Fruit fly (Drosophila melanogaster) whole organism, prepupa: ENCODE results near the gene udt.

Experiments used
- Blimp-1 ChIP-seq: fragments of 200-800 bp; sonication (Bioruptor generic); optimal IDR thresholded peaks from 3 replicates; lab custom pipeline; 2017; ENCODE audit warnings: missing biosample characterization, missing genetic modification characterization, mild to moderate bottlenecking, moderate library complexity, missing genetic modification reagents
- CG10631 ChIP-seq: fragments of 200-800 bp; sonication (Bioruptor generic); optimal IDR thresholded peaks from 2 replicates; lab custom pipeline; 2016; ENCODE audit warnings: missing biosample characterization, missing genetic modification characterization
- CG10669 ChIP-seq: fragments of 200-800 bp; sonication (Bioruptor generic); optimal IDR thresholded peaks from 3 replicates; lab custom pipeline; 2018; ENCODE audit warnings: missing biosample characterization, mild to moderate bottlenecking, missing genetic modification characterization, moderate library complexity
- CG11294 ChIP-seq: fragments of 200-800 bp; sonication (Bioruptor generic); IDR thresholded peaks from 2 replicates; pipeline ENCODE4 v1.3.6; 2022; ENCODE audit warnings: missing biosample characterization, missing genetic modification characterization
- CG11762 ChIP-seq: fragments of 200-800 bp; sonication (Bioruptor generic); optimal IDR thresholded peaks from 3 replicates; lab custom pipeline; 2016; ENCODE audit warnings: missing biosample characterization, missing genetic modification characterization; ENCODE audit not compliant: insufficient read depth
- CG1621 ChIP-seq: fragments of 200-800 bp; sonication (Bioruptor generic); optimal IDR thresholded peaks from 3 replicates; lab custom pipeline; 2018; ENCODE audit warnings: missing biosample characterization, mild to moderate bottlenecking, missing genetic modification characterization
- CG16779 ChIP-seq: fragments of 200-800 bp; sonication (Bioruptor generic); optimal IDR thresholded peaks from 3 replicates; lab custom pipeline; 2017; ENCODE audit warnings: missing biosample characterization, mild to moderate bottlenecking, missing genetic modification characterization
- CG3032 ChIP-seq: fragments of 200-800 bp; optimal IDR thresholded peaks from 2 replicates; lab custom pipeline; 2019; ENCODE audit warnings: missing biosample characterization, mild to moderate bottlenecking, missing genetic modification characterization, moderate library complexity
- CG31627 ChIP-seq: fragments of 200-800 bp; sonication (Bioruptor generic); optimal IDR thresholded peaks from 3 replicates; lab custom pipeline; 2016; ENCODE audit warnings: missing biosample characterization, missing genetic modification characterization
- CG3919 ChIP-seq: fragments of 200-800 bp; sonication (Bioruptor generic); optimal IDR thresholded peaks from 3 replicates; lab custom pipeline; 2016; ENCODE audit warnings: missing biosample characterization, missing genetic modification characterization
- CG4318 ChIP-seq: fragments of 200-800 bp; sonication (Bioruptor generic); optimal IDR thresholded peaks from 3 replicates; lab custom pipeline; 2017; ENCODE audit warnings: missing biosample characterization, mild to moderate bottlenecking, missing genetic modification characterization
- CG6163 ChIP-seq: fragments of 200-800 bp; sonication (Bioruptor generic); IDR thresholded peaks from 3 replicates; pipeline ENCODE4 v1.3.6; 2022; ENCODE audit warnings: missing biosample characterization, missing genetic modification characterization
- CG6276 ChIP-seq: fragments of 200-800 bp; sonication (Bioruptor generic); optimal IDR thresholded peaks from 2 replicates; lab custom pipeline; 2017; ENCODE audit warnings: missing biosample characterization, mild to moderate bottlenecking, missing genetic modification characterization
- CG6792 ChIP-seq: fragments of 200-800 bp; sonication (Bioruptor generic); optimal IDR thresholded peaks from 3 replicates; lab custom pipeline; 2016; ENCODE audit warnings: missing biosample characterization, missing genetic modification characterization
- CG6854 ChIP-seq: fragments of 200-800 bp; sonication (Bioruptor generic); optimal IDR thresholded peaks from 2 replicates; lab custom pipeline; 2017; ENCODE audit warnings: missing biosample characterization, mild to moderate bottlenecking, missing genetic modification characterization
- CG8119 ChIP-seq: fragments of 200-800 bp; sonication (Bioruptor generic); IDR thresholded peaks from 3 replicates; pipeline ENCODE4 v1.3.6; 2022; ENCODE audit warnings: missing biosample characterization, missing genetic modification characterization
- CG8319 ChIP-seq: fragments of 200-800 bp; sonication (Bioruptor generic); optimal IDR thresholded peaks from 3 replicates; lab custom pipeline; 2016; ENCODE audit warnings: missing biosample characterization, missing genetic modification characterization
- CG8632 ChIP-seq: fragments of 200-800 bp; sonication (Bioruptor generic); optimal IDR thresholded peaks from 3 replicates; lab custom pipeline; 2016; ENCODE audit warnings: missing biosample characterization, missing genetic modification characterization
- Eip75B ChIP-seq: fragments of 200-800 bp; sonication (Bioruptor generic); optimal IDR thresholded peaks from 3 replicates; lab custom pipeline; 2016; ENCODE audit warnings: missing biosample characterization, missing genetic modification characterization
- Eip78C ChIP-seq: fragments of 200-800 bp; sonication (Bioruptor generic); peaks from one replicate; lab custom pipeline; 2016; ENCODE audit warnings: missing biosample characterization, missing genetic modification characterization
- Hr38 ChIP-seq: sonication (Bioruptor generic); optimal IDR thresholded peaks from 2 replicates; lab custom pipeline; 2016; ENCODE audit warnings: missing biosample characterization, missing genetic modification characterization
- Hr39 ChIP-seq: fragments of 200-800 bp; sonication (Bioruptor generic); optimal IDR thresholded peaks from 2 replicates; lab custom pipeline; 2016; ENCODE audit warnings: missing biosample characterization, missing genetic modification characterization
- Hr4 ChIP-seq: fragments of 200-800 bp; sonication (Bioruptor generic); optimal IDR thresholded peaks from 3 replicates; lab custom pipeline; 2016; ENCODE audit warnings: missing biosample characterization, missing genetic modification characterization
- Lpt ChIP-seq: fragments of 200-800 bp; sonication (Bioruptor generic); optimal IDR thresholded peaks from 3 replicates; lab custom pipeline; 2016; ENCODE audit warnings: missing biosample characterization, missing genetic modification characterization
- Met ChIP-seq: fragments of 200-800 bp; sonication (Bioruptor generic); optimal IDR thresholded peaks from 3 replicates; lab custom pipeline; 2016; ENCODE audit warnings: missing biosample characterization, missing genetic modification characterization
- Smox ChIP-seq: fragments of 200-800 bp; sonication (Bioruptor generic); optimal IDR thresholded peaks from 3 replicates; lab custom pipeline; 2016; ENCODE audit warnings: missing biosample characterization, missing genetic modification characterization
- Sox102F ChIP-seq: fragments of 200-800 bp; sonication (Bioruptor generic); optimal IDR thresholded peaks from 2 replicates; lab custom pipeline; 2016; ENCODE audit warnings: missing biosample characterization, mild to moderate bottlenecking, missing genetic modification characterization
- Sox15 ChIP-seq: fragments of 200-800 bp; sonication (Bioruptor generic); optimal IDR thresholded peaks from 3 replicates; lab custom pipeline; 2016; ENCODE audit warnings: missing biosample characterization, missing genetic modification characterization
- achi ChIP-seq: fragments of 200-800 bp; sonication (Bioruptor generic); optimal IDR thresholded peaks from 3 replicates; lab custom pipeline; 2016; ENCODE audit warnings: missing biosample characterization, missing genetic modification characterization
- acj6 ChIP-seq: fragments of 200-800 bp; sonication (Bioruptor generic); optimal IDR thresholded peaks from 3 replicates; lab custom pipeline; 2016; ENCODE audit warnings: missing biosample characterization, missing genetic modification characterization
- dac ChIP-seq: fragments of 200-800 bp; sonication (Bioruptor generic); optimal IDR thresholded peaks from 2 replicates; lab custom pipeline; 2017; ENCODE audit warnings: missing biosample characterization, mild to moderate bottlenecking, missing genetic modification characterization
- dsx ChIP-seq: fragments of 200-800 bp; optimal IDR thresholded peaks from 3 replicates; lab custom pipeline; 2019; ENCODE audit warnings: missing biosample characterization, mild to moderate bottlenecking, missing genetic modification characterization, moderate library complexity; ENCODE audit not compliant: poor library complexity, severe bottlenecking
- eg ChIP-seq: fragments of 200-800 bp; sonication (Bioruptor generic); IDR thresholded peaks from 3 replicates; pipeline ENCODE4 v1.3.6; 2022; ENCODE audit warnings: missing biosample characterization, missing genetic modification characterization
- esn ChIP-seq: fragments of 200-800 bp; sonication (Bioruptor generic); optimal IDR thresholded peaks from 2 replicates; lab custom pipeline; 2016; ENCODE audit warnings: missing biosample characterization, mild to moderate bottlenecking, missing genetic modification characterization, moderate library complexity
- fd59A ChIP-seq: fragments of 200-800 bp; sonication (Bioruptor generic); optimal IDR thresholded peaks from 2 replicates; lab custom pipeline; 2017; ENCODE audit warnings: missing biosample characterization, mild to moderate bottlenecking, missing genetic modification characterization, missing genetic modification reagents
- fd85E ChIP-seq: fragments of 200-800 bp; sonication (Bioruptor generic); optimal IDR thresholded peaks from 3 replicates; lab custom pipeline; 2016; ENCODE audit warnings: missing biosample characterization, missing genetic modification characterization
- fkh ChIP-seq: fragments of 200-800 bp; sonication (Bioruptor generic); optimal IDR thresholded peaks from 3 replicates; lab custom pipeline; 2017; ENCODE audit warnings: missing biosample characterization, mild to moderate bottlenecking, missing genetic modification characterization, moderate library complexity
- lz ChIP-seq: fragments of 200-800 bp; sonication (Bioruptor generic); optimal IDR thresholded peaks from 3 replicates; lab custom pipeline; 2016; ENCODE audit warnings: missing biosample characterization, missing genetic modification characterization
- net ChIP-seq: fragments of 200-800 bp; sonication (Bioruptor generic); optimal IDR thresholded peaks from 3 replicates; lab custom pipeline; 2016; ENCODE audit warnings: missing biosample characterization, missing genetic modification characterization
- pdm3 ChIP-seq: fragments of 200-800 bp; sonication (Bioruptor generic); optimal IDR thresholded peaks from 3 replicates; lab custom pipeline; 2016; ENCODE audit warnings: missing biosample characterization, missing genetic modification characterization
- salr ChIP-seq, 2 experiments: fragments of 200-800 bp; sonication (Bioruptor generic); optimal IDR thresholded peaks; 3 replicates each; lab custom pipeline; 2016 to 2018; ENCODE audit warnings: missing biosample characterization in 2 of 2, missing genetic modification characterization in 2 of 2, mild to moderate bottlenecking in 1 of 2
- ss ChIP-seq, 2 experiments: fragments of 200-800 bp; sonication (Bioruptor generic); optimal IDR thresholded peaks; 2 replicates in 1 of 2; 3 replicates in 1 of 2; lab custom pipeline; 2017 to 2018; ENCODE audit warnings: mild to moderate bottlenecking in 2 of 2, missing biosample characterization in 2 of 2, missing genetic modification characterization in 2 of 2, moderate library complexity in 1 of 2
- svp ChIP-seq: fragments of 200-800 bp; sonication (Bioruptor generic); peaks from one replicate; lab custom pipeline; 2016; ENCODE audit warnings: missing biosample characterization, missing genetic modification characterization
- topi ChIP-seq: fragments of 200-800 bp; sonication (Bioruptor generic); optimal IDR thresholded peaks from 3 replicates; lab custom pipeline; 2016; ENCODE audit warnings: missing biosample characterization, missing genetic modification characterization
- vri ChIP-seq: fragments of 200-800 bp; sonication (Bioruptor generic); optimal IDR thresholded peaks from 3 replicates; lab custom pipeline; 2016; ENCODE audit warnings: missing biosample characterization, mild to moderate bottlenecking, missing genetic modification characterization

The udt gene

dm6 chr3R:23763015-23763414 is at the start of gene udt:
udt (minus strand) TSS chr3R:23763263.
- TF ChIP-seq CG6163 (GFP tag; lab: Robert Waterston, UW) = peak; percentile 24; the same call in 2 of the 3 replicates
- peak; percentile 17 for TF ChIP-seq CG3919
- peak; percentile 33 for TF ChIP-seq svp (GFP tag; lab: Kevin White, UChicago)
- no peak for TF ChIP-seq CG16779 (tag; lab: Kevin White, UChicago)
- no peak for TF ChIP-seq dac (GFP tag; lab: Kevin White, UChicago)
- no peak for TF ChIP-seq CG8632
- peak; percentile 18 for TF ChIP-seq vri (GFP tag; lab: Kevin White, UChicago)

DNA sequence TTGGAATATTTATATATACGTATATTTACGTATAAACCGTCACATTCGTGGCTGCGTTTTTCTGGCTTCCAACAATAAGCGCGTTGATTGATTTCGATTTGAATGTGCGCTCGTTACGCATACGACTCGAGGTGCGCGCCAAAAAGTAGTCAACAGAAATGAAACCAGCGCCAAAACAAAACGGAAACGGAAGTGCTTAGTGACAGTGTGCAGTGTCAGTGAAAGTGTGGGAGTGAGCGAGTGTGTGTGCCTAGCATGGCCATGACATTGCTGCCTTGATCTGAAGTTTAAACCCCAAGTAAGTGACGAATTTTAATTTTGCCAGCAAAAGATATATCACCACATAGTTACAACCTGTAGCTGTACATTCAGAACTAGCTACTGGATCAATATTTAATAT is 40.6 kb upstream of the udt start, which contains the start of gene CG34355:
Gene CG34355, plus strand, starts transcription at position 192 of the 400 bp plus-strand sequence.
- TF ChIP-seq Blimp-1 (GFP tag; lab: Kevin White, UChicago) = no peak
- no peak for TF ChIP-seq eg (GFP tag; lab: Robert Waterston, UW)
- TF ChIP-seq CG6854 (GFP tag; lab: Kevin White, UChicago) = no peak
- TF ChIP-seq Smox (GFP tag; lab: Kevin White, UChicago) = no peak
- TF ChIP-seq CG1621 (tag; lab: Kevin White, UChicago) = no peak
- peak in 1 of 2 experiments; percentile 6 for TF ChIP-seq salr (GFP tag; optimal IDR thresholded peaks at IDR 0.05; lab: Kevin White, UChicago)
- TF ChIP-seq esn (GFP tag; lab: Kevin White, UChicago) = no peak
- no peak for TF ChIP-seq CG8319 (GFP tag; lab: Kevin White, UChicago)
- TF ChIP-seq CG3032 (tag; lab: Kevin White, UChicago) = no peak
- TF ChIP-seq Sox15 = no peak
- no peak for TF ChIP-seq ss (GFP tag; optimal IDR thresholded peaks at IDR 0.05; lab: Kevin White, UChicago)
- no peak for TF ChIP-seq CG11294 (GFP tag; lab: Robert Waterston, UW)
- no peak for TF ChIP-seq Sox102F
- no peak for TF ChIP-seq CG31627 (GFP tag; lab: Kevin White, UChicago)
- TF ChIP-seq pdm3 (GFP tag; lab: Kevin White, UChicago) = no peak
- peak; percentile 78 for TF ChIP-seq achi (GFP tag; lab: Kevin White, UChicago)
- no peak for TF ChIP-seq CG6792 (GFP tag; lab: Kevin White, UChicago)
- TF ChIP-seq fd59A (GFP tag; lab: Kevin White, UChicago) = peak; percentile 12
- no peak for TF ChIP-seq net (GFP tag; lab: Kevin White, UChicago)
- no peak for TF ChIP-seq CG6163 (GFP tag; lab: Robert Waterston, UW)
- TF ChIP-seq CG10631 (GFP tag; lab: Kevin White, UChicago) = no peak
- no peak for TF ChIP-seq dsx (GFP tag; lab: Kevin White, UChicago)

- TF ChIP-seq Lpt (GFP tag; lab: Kevin White, UChicago) = peak; percentile 20
- TF ChIP-seq CG11762 (GFP tag; lab: Kevin White, UChicago) = peak; percentile 2
- TF ChIP-seq dsx (GFP tag; lab: Kevin White, UChicago) = no peak
- no peak for TF ChIP-seq Hr38
- TF ChIP-seq esn (GFP tag; lab: Kevin White, UChicago) = peak; percentile 43
- TF ChIP-seq CG8119 (GFP tag; lab: Robert Waterston, UW) = no peak; the same call in 1 of the 3 replicates
- no peak for TF ChIP-seq CG10669
- no peak for TF ChIP-seq CG16779 (tag; lab: Kevin White, UChicago)
- TF ChIP-seq net (GFP tag; lab: Kevin White, UChicago) = no peak
- TF ChIP-seq CG6854 (GFP tag; lab: Kevin White, UChicago) = no peak
- TF ChIP-seq vri (GFP tag; lab: Kevin White, UChicago) = no peak
- no peak for TF ChIP-seq svp (GFP tag; lab: Kevin White, UChicago)
- TF ChIP-seq CG11294 (GFP tag; lab: Robert Waterston, UW) = no peak
- TF ChIP-seq CG3919 = no peak
- TF ChIP-seq CG4318 (GFP tag; lab: Kevin White, UChicago) = no peak
- no peak for TF ChIP-seq CG31627 (GFP tag; lab: Kevin White, UChicago)
- no peak for TF ChIP-seq achi (GFP tag; lab: Kevin White, UChicago)
- no peak for TF ChIP-seq Smox (GFP tag; lab: Kevin White, UChicago)
- TF ChIP-seq acj6 (GFP tag; lab: Kevin White, UChicago) = no peak
- peak; percentile 46 for TF ChIP-seq CG10631 (GFP tag; lab: Kevin White, UChicago)
- TF ChIP-seq CG6276 = no peak
- no peak for TF ChIP-seq lz
- TF ChIP-seq ss (GFP tag; optimal IDR thresholded peaks at IDR 0.05; lab: Kevin White, UChicago) = no peak
- no peak for TF ChIP-seq Hr4 (GFP tag; lab: Kevin White, UChicago)
- no peak for TF ChIP-seq eg (GFP tag; lab: Robert Waterston, UW)
- TF ChIP-seq fkh (GFP tag; lab: Kevin White, UChicago) = no peak
- TF ChIP-seq Met (GFP tag; lab: Kevin White, UChicago) = no peak
- TF ChIP-seq CG3032 (tag; lab: Kevin White, UChicago) = peak; percentile 61
- no peak for TF ChIP-seq Eip78C (GFP tag; lab: Kevin White, UChicago)
- no peak for TF ChIP-seq Eip75B (GFP tag; lab: Kevin White, UChicago)
- no peak for TF ChIP-seq topi (GFP tag; lab: Kevin White, UChicago)
- TF ChIP-seq fd59A (GFP tag; lab: Kevin White, UChicago) = peak; percentile 27
- no peak for TF ChIP-seq pdm3 (GFP tag; lab: Kevin White, UChicago)
- no peak for TF ChIP-seq Hr39 (GFP tag; lab: Kevin White, UChicago)
- no peak for TF ChIP-seq salr (GFP tag; optimal IDR thresholded peaks at IDR 0.05; lab: Kevin White, UChicago)
- no peak for TF ChIP-seq fd85E (GFP tag; lab: Kevin White, UChicago)
Observed at dm6 chr3R:23791491-23791890, 28.4 kb upstream of the udt start.
